Fruit fly (Drosophila melanogaster) whole organism, wandering third instar larva: ENCODE measurements around the gene Obp69a.

Source experiments
- Abd-B ChIP-seq: fragments of >200 bp; optimal IDR thresholded peaks from 2 replicates; lab custom pipeline; 2017; ENCODE audit warnings: missing biosample characterization, missing genetic modification characterization
- CG32264 ChIP-seq: fragments of 200-800 bp; sonication (Bioruptor generic); optimal IDR thresholded peaks from 2 replicates; lab custom pipeline; 2016; ENCODE audit warnings: missing biosample characterization, missing genetic modification characterization
- CG9705 ChIP-seq: fragments of 200-800 bp; sonication (Bioruptor generic); optimal IDR thresholded peaks from 2 replicates; lab custom pipeline; 2018; ENCODE audit warnings: missing biosample characterization, mild to moderate bottlenecking, missing genetic modification characterization
- CrebA ChIP-seq: fragments of 200-800 bp; sonication (Bioruptor generic); optimal IDR thresholded peaks from 2 replicates; lab custom pipeline; 2016; ENCODE audit warnings: missing biosample characterization, mild to moderate bottlenecking, missing genetic modification characterization, borderline replicate concordance
- Dfd ChIP-seq: fragments of >200 bp; optimal IDR thresholded peaks from 2 replicates; lab custom pipeline; 2017; ENCODE audit warnings: missing biosample characterization, missing genetic modification characterization
- Dif ChIP-seq: fragments of 200-275, 200-300 bp; sonication (Bioruptor generic); optimal IDR thresholded peaks from 2 replicates; lab custom pipeline; 2018; ENCODE audit warnings: missing biosample characterization, missing genetic modification characterization; ENCODE audit not compliant: partially characterized antibody
- GATAd ChIP-seq: sonication (Bioruptor generic); optimal IDR thresholded peaks from 2 replicates; lab custom pipeline; 2016; ENCODE audit warnings: missing biosample characterization, missing genetic modification characterization
- HLH106 ChIP-seq: fragments of 200-800 bp; optimal IDR thresholded peaks from 3 replicates; lab custom pipeline; 2019; ENCODE audit warnings: missing biosample characterization, mild to moderate bottlenecking, missing genetic modification characterization, moderate library complexity
- Hnf4 ChIP-seq: fragments of 200-800 bp; sonication (Bioruptor generic); optimal IDR thresholded peaks from 2 replicates; lab custom pipeline; 2016; ENCODE audit warnings: missing biosample characterization, mild to moderate bottlenecking, missing genetic modification characterization
- Hr78 ChIP-seq: fragments of >200 bp; optimal IDR thresholded peaks from 2 replicates; lab custom pipeline; 2017; ENCODE audit warnings: missing biosample characterization, missing genetic modification characterization
- Hr83 ChIP-seq: fragments of 200-300 bp; sonication (Bioruptor generic); optimal IDR thresholded peaks from 2 replicates; lab custom pipeline; 2016; ENCODE audit warnings: missing biosample characterization, mild to moderate bottlenecking, missing genetic modification characterization, moderate library complexity; ENCODE audit not compliant: poor library complexity, severe bottlenecking
- Jra ChIP-seq: sonication (Bioruptor generic); optimal IDR thresholded peaks from 2 replicates; lab custom pipeline; 2016; ENCODE audit warnings: missing biosample characterization, missing genetic modification characterization
- Mio ChIP-seq: sonication (Bioruptor generic); optimal IDR thresholded peaks from 2 replicates; lab custom pipeline; 2016; ENCODE audit warnings: missing biosample characterization, missing genetic modification characterization
- Myc ChIP-seq: fragments of >200 bp; optimal IDR thresholded peaks from 2 replicates; lab custom pipeline; 2017
- N ChIP-seq: fragments of >200 bp; optimal IDR thresholded peaks from 2 replicates; lab custom pipeline; 2018; ENCODE audit warnings: missing biosample characterization, missing external identifiers, missing genetic modification characterization
- OdsH ChIP-seq: fragments of 200-800 bp; sonication (Bioruptor generic); optimal IDR thresholded peaks from 2 replicates; lab custom pipeline; 2016; ENCODE audit warnings: missing biosample characterization, mild to moderate bottlenecking, missing genetic modification characterization
- Rel ChIP-seq, 2 experiments: fragments of 200-800 bp; sonication (Bioruptor generic) in 1 of 2; optimal IDR thresholded peaks; 2 replicates in 1 of 2; 3 replicates in 1 of 2; lab custom pipeline; 2016 to 2019; ENCODE audit warnings: mild to moderate bottlenecking in 2 of 2, missing biosample characterization in 2 of 2, missing genetic modification characterization in 2 of 2, moderate library complexity in 1 of 2
- Sp1 ChIP-seq: fragments of 200-800 bp; sonication (Bioruptor generic); optimal IDR thresholded peaks from 3 replicates; lab custom pipeline; 2019; ENCODE audit warnings: missing biosample characterization, mild to moderate bottlenecking, missing genetic modification characterization, moderate library complexity
- Vsx2 ChIP-seq: fragments of 200-300, 225-300 bp; sonication (Bioruptor generic); optimal IDR thresholded peaks from 2 replicates; lab custom pipeline; 2018; ENCODE audit warnings: missing biosample characterization, missing genetic modification characterization; ENCODE audit not compliant: partially characterized antibody
- br ChIP-seq: fragments of 200-800 bp; sonication (Bioruptor generic); optimal IDR thresholded peaks from 2 replicates; lab custom pipeline; 2016; ENCODE audit warnings: missing biosample characterization, missing genetic modification characterization
- brk ChIP-seq: fragments of 200-800 bp; sonication (Bioruptor generic); optimal IDR thresholded peaks from 2 replicates; lab custom pipeline; 2016; ENCODE audit warnings: missing biosample characterization, mild to moderate bottlenecking, missing genetic modification characterization
- dl ChIP-seq, 2 experiments: fragments of 175-275, 200-275 bp in 1 of 2; fragments of 200-275 bp in 1 of 2; sonication (Bioruptor generic); optimal IDR thresholded peaks; lab custom pipeline; 2018; ENCODE audit warnings: mild to moderate bottlenecking in 2 of 2, missing biosample characterization in 2 of 2, missing genetic modification characterization in 2 of 2, moderate library complexity in 2 of 2; ENCODE audit not compliant: partially characterized antibody in 2 of 2, insufficient read depth in 1 of 2
- dmrt93B ChIP-seq: fragments of 200-800 bp; sonication (Bioruptor generic); optimal IDR thresholded peaks from 2 replicates; lab custom pipeline; 2018; ENCODE audit warnings: missing biosample characterization, mild to moderate bottlenecking, missing genetic modification characterization
- dsf ChIP-seq: sonication (Bioruptor generic); optimal IDR thresholded peaks from 2 replicates; lab custom pipeline; 2016; ENCODE audit warnings: missing biosample characterization, missing genetic modification characterization, borderline replicate concordance
- ey ChIP-seq: fragments of 200-800 bp; sonication (Bioruptor generic); optimal IDR thresholded peaks from 2 replicates; lab custom pipeline; 2016; ENCODE audit warnings: missing biosample characterization, missing genetic modification characterization
- foxo ChIP-seq, 2 experiments: fragments of 200-800 bp; sonication (Bioruptor generic); optimal IDR thresholded peaks; 2 replicates in 1 of 2; 3 replicates in 1 of 2; lab custom pipeline; 2016 to 2017; ENCODE audit warnings: missing biosample characterization in 2 of 2, missing genetic modification characterization in 2 of 2
- fru ChIP-seq: fragments of 200-800 bp; sonication (Bioruptor generic); optimal IDR thresholded peaks from 3 replicates; lab custom pipeline; 2016; ENCODE audit warnings: missing biosample characterization, mild to moderate bottlenecking, missing genetic modification characterization
- h ChIP-seq: fragments of 200-800 bp; sonication (Bioruptor generic); optimal IDR thresholded peaks from 3 replicates; lab custom pipeline; 2016; ENCODE audit warnings: missing biosample characterization, mild to moderate bottlenecking, missing genetic modification characterization
- jim ChIP-seq: fragments of 175-275, 200-325 bp; sonication (Bioruptor generic); optimal IDR thresholded peaks from 2 replicates; lab custom pipeline; 2016; ENCODE audit warnings: missing biosample characterization, mild to moderate bottlenecking, missing genetic modification characterization
- lola ChIP-seq: fragments of >200 bp; optimal IDR thresholded peaks from 2 replicates; lab custom pipeline; 2017; ENCODE audit warnings: missing biosample characterization, missing genetic modification characterization
- pan ChIP-seq: fragments of >200 bp; optimal IDR thresholded peaks from 2 replicates; lab custom pipeline; 2017
- psq ChIP-seq: fragments of 200-800 bp; sonication (Bioruptor generic); optimal IDR thresholded peaks from 3 replicates; lab custom pipeline; 2017; ENCODE audit warnings: missing biosample characterization, mild to moderate bottlenecking, missing genetic modification characterization, moderate library complexity
- rgr ChIP-seq: fragments of 200-800 bp; sonication (Bioruptor generic); optimal IDR thresholded peaks from 3 replicates; lab custom pipeline; 2016; ENCODE audit warnings: missing biosample characterization, mild to moderate bottlenecking, missing genetic modification characterization
- sage ChIP-seq: fragments of 200-800 bp; sonication (Bioruptor generic); optimal IDR thresholded peaks from 2 replicates; lab custom pipeline; 2016; ENCODE audit warnings: missing biosample characterization, mild to moderate bottlenecking, missing genetic modification characterization
- sv ChIP-seq: fragments of 200-800 bp; sonication (Bioruptor generic); optimal IDR thresholded peaks from 3 replicates; lab custom pipeline; 2016; ENCODE audit warnings: missing biosample characterization, missing genetic modification characterization
- tai ChIP-seq: sonication (Bioruptor generic); optimal IDR thresholded peaks from 2 replicates; lab custom pipeline; 2016; ENCODE audit warnings: missing biosample characterization, missing genetic modification characterization
- usp ChIP-seq: fragments of >200 bp; optimal IDR thresholded peaks from 2 replicates; lab custom pipeline; 2017; ENCODE audit warnings: missing biosample characterization, missing genetic modification characterization
- woc ChIP-seq: sonication (Bioruptor generic); optimal IDR thresholded peaks from 2 replicates; lab custom pipeline; 2016; ENCODE audit warnings: missing biosample characterization, mild to moderate bottlenecking, missing genetic modification characterization

The Obp69a gene

dm6 chr3L:12409343-12410302 is 13.7 kb downstream of the Obp69a start:
- TF ChIP-seq rgr (GFP tag; lab: Kevin White, UChicago) (peak; percentile 0), br (GFP tag; lab: Kevin White, UChicago) (peak; percentile 6), OdsH (GFP tag; lab: Kevin White, UChicago) (peak; percentile 7), Hr83 (peak; percentile 90), h (GFP tag; lab: Kevin White, UChicago) (peak; percentile 32), tai (no peak), Rel (GFP tag; optimal IDR thresholded peaks at IDR 0.05; lab: Kevin White, UChicago) (peak; percentile 71), Rel (tag; optimal IDR thresholded peaks at IDR 0.05; lab: Kevin White, UChicago) (peak; percentile 88), CrebA (GFP tag; lab: Kevin White, UChicago) (no peak)

DNA sequence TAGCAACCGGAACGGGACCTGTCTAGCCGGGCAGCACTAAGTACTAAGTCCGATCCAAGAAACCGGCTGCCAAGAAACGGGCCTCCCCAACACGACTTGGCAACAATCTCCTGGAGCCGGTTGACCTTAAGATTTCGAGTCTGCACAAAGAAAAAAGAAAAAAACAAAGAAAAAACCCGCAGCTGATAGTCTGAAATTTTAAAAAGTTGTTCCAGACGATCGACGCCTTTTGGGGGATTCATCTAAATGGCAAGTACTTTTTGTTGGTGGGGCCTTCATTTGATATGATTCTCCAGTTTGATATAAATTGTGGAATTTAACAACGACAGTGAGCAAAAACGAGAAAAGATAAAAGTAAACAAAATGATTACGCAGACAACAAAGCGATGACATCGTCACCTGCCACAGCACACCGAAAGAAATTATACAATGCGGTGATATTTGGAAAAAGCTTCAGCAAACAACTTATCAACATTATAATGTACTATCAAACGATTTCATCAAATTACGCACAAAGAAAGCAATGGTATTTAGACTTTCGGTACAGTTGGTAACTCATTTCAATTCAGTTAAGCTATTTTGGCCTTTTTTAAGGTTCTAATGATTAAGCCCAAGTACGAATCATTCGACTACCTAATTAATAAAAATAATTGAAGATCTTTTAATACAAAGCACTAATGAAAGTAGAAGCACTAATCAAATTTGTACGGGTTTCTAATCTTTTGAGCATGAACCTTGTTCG is 14.7 kb downstream of the Obp69a start:
- TF ChIP-seq CrebA (GFP tag; lab: Kevin White, UChicago) (no peak), psq (GFP tag; lab: Kevin White, UChicago) (peak; percentile 46), tai (no peak), CG32264 (peak; percentile 80), Myc (lab: Kevin White, UChicago) (no peak), Hnf4 (GFP tag; lab: Kevin White, UChicago) (peak; percentile 52), Dif (GFP tag; lab: Kevin White, UChicago) (no peak), sage (GFP tag; lab: Kevin White, UChicago) (peak; percentile 42), dl (GFP tag; optimal IDR thresholded peaks at IDR 0.05; lab: Kevin White, UChicago; ENCODE audit: insufficient read depth in 1 of 2, partially characterized antibody in 2 of 2) (no peak), fru (peak; percentile 56), Sp1 (GFP tag; lab: Kevin White, UChicago) (peak; percentile 60), Jra (GFP tag; lab: Kevin White, UChicago) (no peak), foxo (GFP tag; optimal IDR thresholded peaks at IDR 0.05; lab: Kevin White, UChicago) (peak; percentile 11 to 56), rgr (GFP tag; lab: Kevin White, UChicago) (peak; percentile 74), OdsH (GFP tag; lab: Kevin White, UChicago) (peak; percentile 49), usp (GFP tag; lab: Kevin White, UChicago) (no peak), HLH106 (tag; lab: Kevin White, UChicago) (peak; percentile 72), ey (peak; percentile 72), Abd-B (GFP tag; lab: Kevin White, UChicago) (no peak), dsf (GFP tag; lab: Kevin White, UChicago) (no peak), pan (no peak), N (no peak), GATAd (GFP tag; lab: Kevin White, UChicago) (no peak), Rel (GFP tag; optimal IDR thresholded peaks at IDR 0.05; lab: Kevin White, UChicago) (no peak), Rel (tag; optimal IDR thresholded peaks at IDR 0.05; lab: Kevin White, UChicago) (peak; percentile 83), dmrt93B (peak; percentile 34), Hr78 (no peak), Dfd (GFP tag; lab: Kevin White, UChicago) (no peak), br (GFP tag; lab: Kevin White, UChicago) (peak; percentile 69), Hr83 (peak; percentile 8), brk (GFP tag; lab: Kevin White, UChicago) (peak; percentile 7), lola (no peak), h (GFP tag; lab: Kevin White, UChicago) (peak; percentile 58), jim (GFP tag; lab: Kevin White, UChicago) (no peak), woc (GFP tag; lab: Kevin White, UChicago) (peak; percentile 63), CG9705 (GFP tag; lab: Kevin White, UChicago) (peak; percentile 30), Vsx2 (GFP tag; lab: Kevin White, UChicago) (no peak), Mio (GFP tag; lab: Kevin White, UChicago) (no peak), sv (GFP tag; lab: Kevin White, UChicago) (no peak)
- TF ChIP-seq, all 38 proteins: peak for 19
